Worm (Caenorhabditis elegans): ENCODE results near the gene srbc-16.

Gene srbc-16

ce11 chrV:2221764-2222163 is 39.9 kb downstream of the srbc-16 start, which contains the start of gene nhr-128:
nhr-128 (plus strand) TSS chrV:2222064.
- TF ChIP-seq nfya-1 (tag; optimal IDR thresholded peaks at IDR 0.05; ENCODE audit: insufficient read depth), result no peak
- no peak for TF ChIP-seq ceh-9 (tag; optimal IDR thresholded peaks at IDR 0.05)
- no peak for TF ChIP-seq nhr-11 (tag; optimal IDR thresholded peaks at IDR 0.05)
- TF ChIP-seq nhr-43 (tag; optimal IDR thresholded peaks at IDR 0.05; ENCODE audit: poor library complexity, severe bottlenecking), result no peak
- TF ChIP-seq mdl-1 (tag; optimal IDR thresholded peaks at IDR 0.05), result no peak
- no peak for TF ChIP-seq ZK546.5 (tag; optimal IDR thresholded peaks at IDR 0.05)

- TF ChIP-seq fkh-2 (tag; optimal IDR thresholded peaks at IDR 0.05) (no peak), unc-62 (GFP tag; optimal IDR thresholded peaks at IDR 0.05) (no peak), ceh-16 (tag; optimal IDR thresholded peaks at IDR 0.05) (no peak), nhr-25 (tag; optimal IDR thresholded peaks at IDR 0.05) (no peak), R02D3.7 (tag; optimal IDR thresholded peaks at IDR 0.05) (no peak), nhr-23 (tag; optimal IDR thresholded peaks at IDR 0.05) (no peak), ztf-11 (tag; optimal IDR thresholded peaks at IDR 0.05) (no peak), fkh-10 (GFP tag; optimal IDR thresholded peaks at IDR 0.05) (no peak), daf-12 (tag; optimal IDR thresholded peaks at IDR 0.05) (no peak), nhr-11 (tag; optimal IDR thresholded peaks at IDR 0.05) (no peak), unc-39 (tag; optimal IDR thresholded peaks at IDR 0.05) (no peak)
Measured at ce11 chrV:2225130-2225529, 43.3 kb downstream of the srbc-16 start, which contains the start of gene nhr-103. nhr-103 (plus strand) TSS chrV:2225430.

- no peak for TF ChIP-seq nhr-67 (tag; optimal IDR thresholded peaks at IDR 0.05)
- no peak for TF ChIP-seq ceh-16 (tag; optimal IDR thresholded peaks at IDR 0.05)
- TF ChIP-seq mdl-1 (tag; optimal IDR thresholded peaks at IDR 0.05), result no peak
- no peak for TF ChIP-seq ama-1 (optimal IDR thresholded peaks at IDR 0.05)
- no peak for TF ChIP-seq snpc-4 (tag; optimal IDR thresholded peaks at IDR 0.05)
- TF ChIP-seq tbx-2 (tag; optimal IDR thresholded peaks at IDR 0.05), result no peak
- TF ChIP-seq egl-27 (tag; optimal IDR thresholded peaks at IDR 0.05), result no peak
- TF ChIP-seq ceh-9 (tag; optimal IDR thresholded peaks at IDR 0.05), result no peak
- TF ChIP-seq nhr-77 (tag; optimal IDR thresholded peaks at IDR 0.05), result no peak
- TF ChIP-seq nhr-76 (tag; optimal IDR thresholded peaks at IDR 0.05), result no peak
- no peak for TF ChIP-seq pha-4 (tag; optimal IDR thresholded peaks at IDR 0.05)
- no peak for TF ChIP-seq aly-2 (tag; optimal IDR thresholded peaks at IDR 0.05)
- no peak for TF ChIP-seq nhr-25 (tag; optimal IDR thresholded peaks at IDR 0.05)
- TF ChIP-seq nhr-43 (tag; optimal IDR thresholded peaks at IDR 0.05; ENCODE audit: poor library complexity, severe bottlenecking), result no peak
- no peak for TF ChIP-seq fkh-10 (GFP tag; optimal IDR thresholded peaks at IDR 0.05)
- no peak for TF ChIP-seq lsy-12 (tag; optimal IDR thresholded peaks at IDR 0.05)
- no peak for TF ChIP-seq pqm-1 (tag; optimal IDR thresholded peaks at IDR 0.05)
- TF ChIP-seq ztf-11 (tag; optimal IDR thresholded peaks at IDR 0.05), result no peak
- no peak for TF ChIP-seq ceh-28 (tag; optimal IDR thresholded peaks at IDR 0.05)
Measured at ce11 chrV:2226903-2227302, 45.1 kb downstream of the srbc-16 start, which contains the start of gene nhr-18. nhr-18 (plus strand) TSS chrV:2227203.

ce11 chrV:2228781-2229180 is 46.9 kb downstream of the srbc-16 start, which contains the start of gene nhr-126:
nhr-126 (plus strand) TSS chrV:2229081.
- TF ChIP-seq daf-12 (tag; optimal IDR thresholded peaks at IDR 0.05) (no peak), fos-1 (tag; optimal IDR thresholded peaks at IDR 0.05) (no peak), nhr-11 (tag; optimal IDR thresholded peaks at IDR 0.05) (no peak)

- TF ChIP-seq sea-2 (GFP tag; optimal IDR thresholded peaks at IDR 0.05) (no peak), pqm-1 (tag; optimal IDR thresholded peaks at IDR 0.05) (no peak), elt-2 (tag; optimal IDR thresholded peaks at IDR 0.05) (peak; percentile 53), nfya-1 (tag; optimal IDR thresholded peaks at IDR 0.05; ENCODE audit: insufficient read depth) (no peak), aly-2 (tag; optimal IDR thresholded peaks at IDR 0.05) (no peak), pha-4 (tag; optimal IDR thresholded peaks at IDR 0.05) (peak; percentile 63), nhr-67 (tag; optimal IDR thresholded peaks at IDR 0.05) (no peak), lsy-12 (tag; optimal IDR thresholded peaks at IDR 0.05) (no peak), lin-15B (tag; optimal IDR thresholded peaks at IDR 0.05) (no peak), nhr-76 (tag; optimal IDR thresholded peaks at IDR 0.05) (no peak), snpc-4 (tag; optimal IDR thresholded peaks at IDR 0.05) (peak; percentile 34)
Measured at ce11 chrV:2230912-2231311, 49.1 kb downstream of the srbc-16 start, which contains the start of gene nhr-134. nhr-134 (plus strand) TSS chrV:2231223.

Measured in whole organism, L3 larva.